Worm (Caenorhabditis elegans) whole organism, late embryonic: Measurements from ENCODE around the gene nlp-31.

ENCODE experiments used
- C08G9.2 ChIP-seq: sonication (generic microtip); optimal IDR thresholded peaks from 2 replicates; lab custom pipeline; 2016; ENCODE audit warnings: mild to moderate bottlenecking, missing genetic modification characterization, moderate library complexity, missing compliant biosample characterization
- C38D4.7 ChIP-seq: fragments of 200-800 bp; sonication (Bioruptor generic); optimal IDR thresholded peaks from 2 replicates; lab custom pipeline; 2018; ENCODE audit warnings: mild to moderate bottlenecking, missing genetic modification characterization, moderate library complexity, missing compliant biosample characterization
- F13H6.1 ChIP-seq: sonication (generic microtip); optimal IDR thresholded peaks from 2 replicates; lab custom pipeline; 2016; ENCODE audit warnings: missing genetic modification characterization, missing compliant biosample characterization
- ama-1 ChIP-seq: fragments of 150-350 bp; optimal IDR thresholded peaks from 2 replicates; lab custom pipeline; 2014
- ceh-18 ChIP-seq: sonication (generic microtip); optimal IDR thresholded peaks from 2 replicates; lab custom pipeline; 2016; ENCODE audit warnings: missing genetic modification characterization, missing compliant biosample characterization
- ceh-19 ChIP-seq: fragments of 200-800 bp; sonication (Bioruptor generic); optimal IDR thresholded peaks from 2 replicates; lab custom pipeline; 2018; ENCODE audit warnings: mild to moderate bottlenecking, missing genetic modification characterization, missing compliant biosample characterization
- ceh-2 ChIP-seq: sonication (generic microtip); optimal IDR thresholded peaks from 2 replicates; lab custom pipeline; 2016; ENCODE audit warnings: missing genotype, missing genetic modification characterization, missing compliant biosample characterization
- ceh-24 ChIP-seq: sonication (generic microtip); optimal IDR thresholded peaks from 2 replicates; lab custom pipeline; 2016; ENCODE audit warnings: mild to moderate bottlenecking, missing genetic modification characterization, missing compliant biosample characterization
- ceh-34 ChIP-seq: sonication (generic microtip); optimal IDR thresholded peaks from 2 replicates; lab custom pipeline; 2016; ENCODE audit warnings: mild to moderate bottlenecking, missing genetic modification characterization, missing compliant biosample characterization
- ceh-9 ChIP-seq: sonication (generic microtip); optimal IDR thresholded peaks from 2 replicates; lab custom pipeline; 2016; ENCODE audit warnings: mild to moderate bottlenecking, missing genetic modification characterization, inconsistent platforms, missing compliant biosample characterization
- dmd-4 ChIP-seq: sonication (generic microtip); optimal IDR thresholded peaks from 2 replicates; lab custom pipeline; 2016; ENCODE audit warnings: borderline replicate concordance, missing genetic modification characterization, missing compliant biosample characterization
- dve-1 ChIP-seq: sonication (generic microtip); optimal IDR thresholded peaks from 2 replicates; lab custom pipeline; 2017; ENCODE audit warnings: antibody characterized with exemption, mild to moderate bottlenecking, missing genetic modification characterization, missing compliant biosample characterization
- elt-2 ChIP-seq: sonication (generic microtip); optimal IDR thresholded peaks from 2 replicates; lab custom pipeline; 2016; ENCODE audit warnings: missing genetic modification reagents, missing genetic modification characterization, missing compliant biosample characterization
- ets-4 ChIP-seq: sonication (generic microtip); optimal IDR thresholded peaks from 2 replicates; lab custom pipeline; 2016; ENCODE audit warnings: missing genetic modification characterization, missing compliant biosample characterization
- eyg-1 ChIP-seq: sonication (generic microtip); optimal IDR thresholded peaks from 2 replicates; lab custom pipeline; 2016; ENCODE audit warnings: missing genotype, missing genetic modification characterization, missing compliant biosample characterization
- fkh-6 ChIP-seq: sonication (generic microtip); optimal IDR thresholded peaks from 2 replicates; lab custom pipeline; 2016; ENCODE audit warnings: missing genetic modification characterization, missing compliant biosample characterization
- hlh-30 ChIP-seq: sonication (generic microtip); optimal IDR thresholded peaks from 2 replicates; lab custom pipeline; 2017; ENCODE audit warnings: antibody characterized with exemption, missing genetic modification characterization, missing compliant biosample characterization; ENCODE audit not compliant: insufficient read depth
- hlh-6 ChIP-seq: sonication (generic microtip); optimal IDR thresholded peaks from 2 replicates; lab custom pipeline; 2016; ENCODE audit warnings: missing genotype, missing genetic modification characterization, missing compliant biosample characterization
- hlh-8 ChIP-seq: sonication (generic microtip); optimal IDR thresholded peaks from 2 replicates; lab custom pipeline; 2016; ENCODE audit warnings: missing genotype, missing genetic modification characterization, missing compliant biosample characterization
- lim-6 ChIP-seq: sonication (generic microtip); optimal IDR thresholded peaks from 2 replicates; lab custom pipeline; 2016; ENCODE audit warnings: missing genetic modification characterization, missing compliant biosample characterization
- lin-11 ChIP-seq: fragments of 200-800 bp; sonication (Bioruptor generic); optimal IDR thresholded peaks from 2 replicates; lab custom pipeline; 2018; ENCODE audit warnings: mild to moderate bottlenecking, missing genetic modification characterization, missing compliant biosample characterization
- madf-2 ChIP-seq: sonication (generic microtip); optimal IDR thresholded peaks from 2 replicates; lab custom pipeline; 2017; ENCODE audit warnings: missing genetic modification characterization, missing compliant biosample characterization
- nfya-1 ChIP-seq: sonication (generic microtip); optimal IDR thresholded peaks from 2 replicates; lab custom pipeline; 2017; ENCODE audit warnings: missing genetic modification characterization, mild to moderate bottlenecking, missing compliant biosample characterization, antibody characterized with exemption, moderate library complexity
- nhr-11 ChIP-seq: fragments of 150-350 bp; optimal IDR thresholded peaks from 2 replicates; lab custom pipeline; 2014; ENCODE audit warnings: missing biosample characterization, missing genetic modification characterization
- npax-4 ChIP-seq: sonication (generic microtip); optimal IDR thresholded peaks from 2 replicates; lab custom pipeline; 2016; ENCODE audit warnings: missing genetic modification characterization, missing compliant biosample characterization
- pax-1 ChIP-seq: fragments of 150-350 bp; optimal IDR thresholded peaks from 2 replicates; lab custom pipeline; 2014; ENCODE audit warnings: missing biosample characterization, missing genetic modification characterization
- pha-2 ChIP-seq: sonication (generic microtip); optimal IDR thresholded peaks from 2 replicates; lab custom pipeline; 2017; ENCODE audit warnings: mild to moderate bottlenecking, missing genetic modification characterization, missing compliant biosample characterization
- pha-4 ChIP-seq: fragments of 150-350 bp; optimal IDR thresholded peaks from 2 replicates; lab custom pipeline; 2018; ENCODE audit warnings: missing biosample characterization, missing genetic modification reagents, missing genetic modification characterization
- ref-2 ChIP-seq: sonication (generic microtip); optimal IDR thresholded peaks from 2 replicates; lab custom pipeline; 2016; ENCODE audit warnings: missing genetic modification characterization, missing compliant biosample characterization
- rnt-1 ChIP-seq: sonication (generic microtip); optimal IDR thresholded peaks from 2 replicates; lab custom pipeline; 2016; ENCODE audit warnings: missing genetic modification characterization, missing compliant biosample characterization
- tbx-7 ChIP-seq: sonication (generic microtip); optimal IDR thresholded peaks from 2 replicates; lab custom pipeline; 2016; ENCODE audit warnings: missing genotype, missing genetic modification characterization, missing compliant biosample characterization
- unc-3 ChIP-seq, 2 experiments: fragments of 200-800 bp in 1 of 2; sonication (Bioruptor generic) in 1 of 2; sonication (generic microtip) in 1 of 2; conservative IDR thresholded peaks in 1 of 2; optimal IDR thresholded peaks in 1 of 2; 2 replicates each; pipeline versions ENCODE4 v1.3.6 to Lab custom; 2016 to 2022; ENCODE audit warnings: missing compliant biosample characterization in 2 of 2, missing genetic modification characterization in 2 of 2, missing genetic modification reagents in 1 of 2
- unc-42 ChIP-seq: sonication (generic microtip); optimal IDR thresholded peaks from 2 replicates; lab custom pipeline; 2016; ENCODE audit warnings: missing genotype, missing genetic modification characterization, missing compliant biosample characterization
- unc-86 ChIP-seq: sonication (generic microtip); optimal IDR thresholded peaks from 2 replicates; lab custom pipeline; 2016; ENCODE audit warnings: missing genetic modification characterization, missing compliant biosample characterization
- zip-5 ChIP-seq: sonication (generic microtip); optimal IDR thresholded peaks from 2 replicates; lab custom pipeline; 2016; ENCODE audit warnings: missing genetic modification characterization, missing compliant biosample characterization
- ztf-16 ChIP-seq: sonication (generic microtip); optimal IDR thresholded peaks from 2 replicates; lab custom pipeline; 2017; ENCODE audit warnings: missing genetic modification characterization, missing compliant biosample characterization

nlp-31 gene

ce11 chrV:3979819-3980218 is at the start of gene nlp-31:
nlp-31 (plus strand) TSS chrV:3980055.
- TF ChIP-seq ets-4 (tag; lab: Kevin White, UChicago) (no peak), elt-2 (peak; percentile 61), ref-2 (tag; lab: Kevin White, UChicago) (peak; percentile 3), hlh-6 (tag; lab: Kevin White, UChicago) (no peak)

ce11 chrV:3931326-3931725 is 48.5 kb upstream of the nlp-31 start, which contains the start of gene srx-63:
srx-63 (plus strand) TSS chrV:3931626.
- no peak for TF ChIP-seq zip-5 (tag; lab: Kevin White, UChicago)
- no peak for TF ChIP-seq unc-86 (tag; lab: Kevin White, UChicago)
- TF ChIP-seq C38D4.7 (GFP tag; lab: Kevin White, UChicago), result no peak
- TF ChIP-seq dmd-4, result no peak
- TF ChIP-seq elt-2, result no peak
- TF ChIP-seq C08G9.2 (tag; lab: Kevin White, UChicago), result no peak
- TF ChIP-seq lim-6, result no peak
- no peak for TF ChIP-seq ceh-18 (tag; lab: Kevin White, UChicago)
- no peak for TF ChIP-seq madf-2 (tag; lab: Kevin White, UChicago)
- no peak for TF ChIP-seq pax-1 (tag; lab: Kevin White, UChicago)
- no peak for TF ChIP-seq dve-1 (tag; lab: Kevin White, UChicago)

ce11 chrV:3935892-3936478 is 43.9 kb upstream of the nlp-31 start, which contains the start of gene cyp-35A5:
cyp-35A5 (plus strand) TSS chrV:3936326.
- TF ChIP-seq elt-2 (peak; percentile 79), F13H6.1 (tag; lab: Kevin White, UChicago) (no peak)

- TF ChIP-seq pha-4 (tag; lab: Kevin White, UChicago) (no peak), unc-42 (tag; lab: Kevin White, UChicago) (no peak), ceh-9 (tag; lab: Kevin White, UChicago) (no peak), npax-4 (tag; lab: Kevin White, UChicago) (no peak), nhr-11 (tag; lab: Kevin White, UChicago) (no peak), ceh-34 (no peak), ceh-24 (tag; lab: Kevin White, UChicago) (no peak), nfya-1 (no peak), C08G9.2 (tag; lab: Kevin White, UChicago) (no peak)
- TF ChIP-seq, all 69 proteins: peak for 0
Observed at ce11 chrV:3938789-3939188, 41.1 kb upstream of the nlp-31 start, which contains the start of gene cyp-35B1. cyp-35B1 (plus strand) TSS chrV:3939032.

- TF ChIP-seq pha-2 (tag; lab: Kevin White, UChicago) (no peak), hlh-30 (no peak), pha-4 (tag; lab: Kevin White, UChicago) (no peak), ceh-19 (no peak)
Observed at ce11 chrV:3941860-3942259, 38.0 kb upstream of the nlp-31 start, which contains the start of gene cyp-35B2. cyp-35B2 (plus strand) TSS chrV:3942160.

- TF ChIP-seq eyg-1 (tag; lab: Kevin White, UChicago), result no peak
- TF ChIP-seq fkh-6 (tag; lab: Kevin White, UChicago), result no peak
- no peak for TF ChIP-seq unc-3 (GFP tag; conservative IDR thresholded peaks at IDR 0.05; lab: Robert Waterston, UW)
- no peak for TF ChIP-seq unc-3 (tag; optimal IDR thresholded peaks at IDR 0.05; lab: Kevin White, UChicago)
- TF ChIP-seq tbx-7, result no peak
- no peak for TF ChIP-seq ama-1 (lab: Kevin White, UChicago)
- no peak for TF ChIP-seq hlh-8 (tag; lab: Kevin White, UChicago)
- no peak for TF ChIP-seq elt-2
- no peak for TF ChIP-seq rnt-1
- no peak for TF ChIP-seq lin-11
- TF ChIP-seq ztf-16 (tag; lab: Kevin White, UChicago), result no peak
- TF ChIP-seq lim-6, result no peak
- no peak for TF ChIP-seq ceh-2 (tag; lab: Kevin White, UChicago)
Observed at ce11 chrV:3943364-3943763, 36.5 kb upstream of the nlp-31 start.
